Worm (Caenorhabditis elegans) whole organism, L4 larva: ENCODE data around the gene T22F3.7.

ENCODE experiments used
- F10B5.3 ChIP-seq: sonication (generic microtip); optimal IDR thresholded peaks from 2 replicates; lab custom pipeline; 2016; ENCODE audit warnings: mild to moderate bottlenecking, missing genetic modification characterization, missing compliant biosample characterization
- R02D3.7 ChIP-seq: fragments of 150-350 bp; sonication (generic microtip); optimal IDR thresholded peaks from 3 replicates; lab custom pipeline; 2014; ENCODE audit warnings: missing biosample characterization, missing genetic modification characterization
- Y105C5A.15 ChIP-seq: fragments of 200-800 bp; sonication (Bioruptor generic); IDR thresholded peaks from 2 replicates; pipeline ENCODE4 v1.3.6; 2022; ENCODE audit warnings: missing genetic modification characterization, missing compliant biosample characterization
- arid-1 ChIP-seq: fragments of 200-800 bp; sonication (Bioruptor generic); conservative IDR thresholded peaks from 2 replicates; pipeline ENCODE4 v1.3.6; 2022; ENCODE audit warnings: missing genetic modification reagents, missing genetic modification characterization, missing compliant biosample characterization
- ceh-32 ChIP-seq: sonication (generic microtip); optimal IDR thresholded peaks from 2 replicates; lab custom pipeline; 2016; ENCODE audit warnings: mild to moderate bottlenecking, missing genetic modification characterization, missing compliant biosample characterization; ENCODE audit not compliant: poor library complexity
- ceh-82 ChIP-seq: sonication (generic microtip); optimal IDR thresholded peaks from 2 replicates; lab custom pipeline; 2017; ENCODE audit warnings: missing biosample characterization, missing genetic modification characterization
- cey-2 ChIP-seq: sonication (generic microtip); optimal IDR thresholded peaks from 3 replicates; lab custom pipeline; 2017; ENCODE audit warnings: missing genetic modification characterization, mild to moderate bottlenecking, missing compliant biosample characterization, antibody characterized with exemption, borderline replicate concordance; ENCODE audit not compliant: insufficient read depth
- daf-16 ChIP-seq, 3 experiments: sonication (generic microtip); optimal IDR thresholded peaks; 2 replicates each; lab custom pipeline; 2016 to 2017; ENCODE audit warnings: missing genetic modification characterization in 3 of 3, missing genetic modification reagents in 3 of 3, mild to moderate bottlenecking in 2 of 3, missing compliant biosample characterization in 2 of 3, missing biosample characterization in 1 of 3, moderate library complexity in 1 of 3
- daf-8 ChIP-seq: fragments of 200-800 bp; sonication (Bioruptor generic); IDR thresholded peaks from 2 replicates; pipeline ENCODE4 v1.3.6; 2022; ENCODE audit warnings: missing genetic modification characterization, missing compliant biosample characterization
- dmd-6 ChIP-seq: fragments of 200-800 bp; sonication (Bioruptor generic); IDR thresholded peaks from 2 replicates; pipeline ENCODE4 v1.3.6; 2022; ENCODE audit warnings: missing genetic modification reagents, missing genetic modification characterization, missing compliant biosample characterization
- dpl-1 ChIP-seq: fragments of 150-350 bp; optimal IDR thresholded peaks from 2 replicates; lab custom pipeline; 2014; ENCODE audit warnings: missing biosample characterization, missing genetic modification reagents, missing genetic modification characterization
- dve-1 ChIP-seq: sonication (generic microtip); optimal IDR thresholded peaks from 2 replicates; lab custom pipeline; 2017; ENCODE audit warnings: antibody characterized with exemption, mild to moderate bottlenecking, missing genetic modification characterization, missing compliant biosample characterization; ENCODE audit not compliant: insufficient read depth
- hlh-11 ChIP-seq: fragments of 200-800 bp; sonication (Bioruptor generic); optimal IDR thresholded peaks from 2 replicates; lab custom pipeline; 2018; ENCODE audit warnings: mild to moderate bottlenecking, missing genetic modification characterization, missing compliant biosample characterization
- hlh-30 ChIP-seq: sonication (generic microtip); optimal IDR thresholded peaks from 2 replicates; lab custom pipeline; 2017; ENCODE audit warnings: antibody characterized with exemption, mild to moderate bottlenecking, missing genetic modification characterization, missing compliant biosample characterization; ENCODE audit not compliant: insufficient read depth
- lin-13 ChIP-seq: fragments of 150-350 bp; optimal IDR thresholded peaks from 2 replicates; lab custom pipeline; 2014; ENCODE audit warnings: missing biosample characterization, missing genetic modification reagents, missing genetic modification characterization
- lin-29 ChIP-seq: fragments of 200-800 bp; sonication (Bioruptor generic); IDR thresholded peaks from 2 replicates; pipeline ENCODE4 v1.3.6; 2022; ENCODE audit warnings: missing genetic modification reagents, missing genetic modification characterization, missing compliant biosample characterization
- mdl-1 ChIP-seq, 2 experiments: fragments of 150-350 bp in 1 of 2; sonication (generic microtip) in 1 of 2; optimal IDR thresholded peaks; 2 replicates each; lab custom pipeline; 2014 to 2017; ENCODE audit warnings: missing biosample characterization in 2 of 2, missing genetic modification characterization in 2 of 2
- mep-1 ChIP-seq: fragments of 150-350 bp; sonication (generic microtip); optimal IDR thresholded peaks from 3 replicates; lab custom pipeline; 2014; ENCODE audit warnings: missing biosample characterization, missing genetic modification characterization
- mes-2 ChIP-seq: sonication (generic microtip); optimal IDR thresholded peaks from 2 replicates; lab custom pipeline; 2016; ENCODE audit warnings: missing genotype, mild to moderate bottlenecking, missing genetic modification characterization, missing compliant biosample characterization; ENCODE audit not compliant: poor library complexity, severe bottlenecking
- mxl-2 ChIP-seq: fragments of 200-800 bp; sonication (Bioruptor generic); conservative IDR thresholded peaks from 2 replicates; pipeline ENCODE4 v1.3.6; 2022; ENCODE audit warnings: missing genetic modification reagents, missing genetic modification characterization, missing compliant biosample characterization
- mxl-3 ChIP-seq: fragments of 200-800 bp; sonication (Bioruptor generic); optimal IDR thresholded peaks from 2 replicates; lab custom pipeline; 2018; ENCODE audit warnings: mild to moderate bottlenecking, missing genetic modification characterization, missing compliant biosample characterization
- nhr-10 ChIP-seq: fragments of 150-350 bp; optimal IDR thresholded peaks from 2 replicates; lab custom pipeline; 2014; ENCODE audit warnings: missing biosample characterization, missing genetic modification characterization
- nhr-111 ChIP-seq: fragments of 200-800 bp; sonication (Bioruptor generic); optimal IDR thresholded peaks from 2 replicates; lab custom pipeline; 2018; ENCODE audit warnings: mild to moderate bottlenecking, missing genetic modification characterization, missing compliant biosample characterization
- nhr-28 ChIP-seq: fragments of 150-350 bp; optimal IDR thresholded peaks from 2 replicates; lab custom pipeline; 2014; ENCODE audit warnings: missing biosample characterization, missing genetic modification characterization
- nhr-48 ChIP-seq: sonication (generic microtip); optimal IDR thresholded peaks from 2 replicates; lab custom pipeline; 2016; ENCODE audit warnings: mild to moderate bottlenecking, missing genetic modification characterization, missing compliant biosample characterization
- nhr-77 ChIP-seq: fragments of 150-350 bp; optimal IDR thresholded peaks from 2 replicates; lab custom pipeline; 2014; ENCODE audit warnings: missing biosample characterization, missing genetic modification characterization
- php-3 ChIP-seq: fragments of 200-800 bp; sonication (Bioruptor generic); IDR thresholded peaks from 2 replicates; pipeline ENCODE4 v1.3.6; 2022; ENCODE audit warnings: missing genetic modification reagents, missing genetic modification characterization, missing compliant biosample characterization
- rbr-2 ChIP-seq: sonication (generic microtip); optimal IDR thresholded peaks from 2 replicates; lab custom pipeline; 2016; ENCODE audit warnings: missing genotype, missing genetic modification characterization, missing compliant biosample characterization
- sdz-12 ChIP-seq: fragments of 200-800 bp; sonication (Bioruptor generic); optimal IDR thresholded peaks from 2 replicates; lab custom pipeline; 2018; ENCODE audit warnings: mild to moderate bottlenecking, missing genetic modification characterization, missing compliant biosample characterization
- skn-1 ChIP-seq: fragments of 150-350 bp; optimal IDR thresholded peaks from 2 replicates; lab custom pipeline; 2014; ENCODE audit warnings: missing biosample characterization, missing genetic modification characterization
- snpc-1.2 ChIP-seq: fragments of 200-800 bp; sonication (Bioruptor generic); IDR thresholded peaks from 2 replicates; pipeline ENCODE4 v1.3.6; 2022; ENCODE audit warnings: missing genetic modification reagents, missing genetic modification characterization, missing compliant biosample characterization
- unc-130 ChIP-seq: sonication (generic microtip); optimal IDR thresholded peaks from 2 replicates; lab custom pipeline; 2016; ENCODE audit warnings: missing genetic modification reagents, missing genetic modification characterization, missing compliant biosample characterization
- unc-62 ChIP-seq, 3 experiments: fragments of 150-350 bp in 1 of 3; sonication (generic microtip); optimal IDR thresholded peaks in 2 of 3; peaks in 1 of 3; 1 replicate in 1 of 3; 2 replicates in 2 of 3; lab custom pipeline; 2014 to 2017; ENCODE audit warnings: missing biosample characterization in 3 of 3, missing genetic modification characterization in 3 of 3, missing genetic modification reagents in 3 of 3, missing genotype in 1 of 3
- zag-1 ChIP-seq: fragments of 150-350 bp; optimal IDR thresholded peaks from 2 replicates; lab custom pipeline; 2014; ENCODE audit warnings: missing biosample characterization, missing genetic modification characterization
- zip-11 ChIP-seq: fragments of 200-800 bp; sonication (Bioruptor generic); IDR thresholded peaks from 2 replicates; pipeline ENCODE4 v1.3.6; 2022; ENCODE audit warnings: missing genetic modification characterization, missing compliant biosample characterization
- zip-2 ChIP-seq: fragments of 150-350 bp; optimal IDR thresholded peaks from 2 replicates; lab custom pipeline; 2014; ENCODE audit warnings: missing biosample characterization, missing genetic modification characterization
- ztf-7 ChIP-seq: fragments of 150-350 bp; optimal IDR thresholded peaks from 2 replicates; lab custom pipeline; 2014; ENCODE audit warnings: missing biosample characterization, missing genetic modification characterization

The T22F3.7 gene

DNA sequence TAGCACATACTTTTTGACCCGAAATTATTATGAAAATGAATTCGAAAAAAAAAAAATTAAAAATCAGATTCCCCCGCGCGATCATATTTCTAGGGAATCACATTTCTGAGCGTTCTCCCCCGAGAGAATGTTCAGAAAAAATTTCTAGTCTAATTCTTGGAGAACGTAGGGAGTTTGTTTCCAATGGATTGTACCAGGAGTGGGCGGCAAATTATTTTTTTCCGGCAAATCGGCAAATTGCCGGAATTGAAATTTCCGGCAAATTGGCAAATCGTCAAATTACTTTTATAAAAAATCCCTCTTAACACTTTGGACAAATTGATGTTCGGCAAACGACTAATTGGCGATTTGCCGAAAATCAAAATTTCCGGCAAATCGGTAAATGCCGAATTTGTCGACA lies 11.2 kb upstream of the T22F3.7 start, which contains the start of gene T22F3.10 (continued):
- no peak for TF ChIP-seq zag-1 (tag; lab: Kevin White, UChicago)
- TF ChIP-seq R02D3.7 (tag; lab: Kevin White, UChicago) = no peak
- TF ChIP-seq Y105C5A.15 (GFP tag; lab: Robert Waterston, UW) = no peak
- no peak for TF ChIP-seq nhr-111 (GFP tag; lab: Kevin White, UChicago)
- no peak for TF ChIP-seq skn-1 (tag; lab: Kevin White, UChicago)
- no peak for TF ChIP-seq mxl-2 (GFP tag; lab: Robert Waterston, UW)

DNA sequence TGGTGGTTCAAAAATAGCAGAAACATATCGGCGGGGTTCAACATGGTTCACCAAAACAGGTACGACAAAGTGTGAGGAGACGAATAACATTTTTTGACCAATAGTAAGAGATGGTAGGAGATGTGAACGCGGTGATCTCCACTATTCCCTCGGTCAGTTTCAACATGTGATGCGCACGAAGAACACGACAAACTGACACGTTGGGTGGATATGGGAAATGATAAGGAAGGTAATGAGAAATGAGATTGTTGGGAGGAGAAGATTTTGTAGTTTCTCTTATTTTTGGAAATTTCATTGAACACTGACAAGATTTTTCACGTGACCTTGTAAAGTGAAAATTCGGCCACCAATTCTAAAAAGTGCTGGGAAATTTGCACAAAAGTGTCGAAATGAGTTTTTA lies 10.2 kb upstream of the T22F3.7 start:
- peak; percentile 93 for TF ChIP-seq nhr-28 (tag; lab: Kevin White, UChicago)
- TF ChIP-seq dmd-6 (GFP tag; lab: Robert Waterston, UW) = peak; percentile 64
- no peak for TF ChIP-seq sdz-12 (GFP tag; lab: Kevin White, UChicago)
- TF ChIP-seq dve-1 (tag; lab: Kevin White, UChicago) = no peak
- no peak for TF ChIP-seq lin-13 (GFP tag; lab: Kevin White, UChicago)
- TF ChIP-seq mdl-1 (tag; optimal IDR thresholded peaks at IDR 0.05; lab: Kevin White, UChicago) = peak in 1 of 2 experiments; percentile 40
- TF ChIP-seq hlh-30 = peak; percentile 35
- TF ChIP-seq mxl-3 = peak; percentile 81
- TF ChIP-seq, all 104 proteins: peak for 5

- no peak for TF ChIP-seq nhr-10
- TF ChIP-seq mep-1 (tag; lab: Kevin White, UChicago) = no peak
- TF ChIP-seq dpl-1 = no peak
- TF ChIP-seq snpc-1.2 = no peak
- TF ChIP-seq lin-29 (GFP tag; lab: Robert Waterston, UW) = no peak
- no peak for TF ChIP-seq unc-130 (GFP tag; lab: Kevin White, UChicago)
- no peak for TF ChIP-seq R02D3.7 (tag; lab: Kevin White, UChicago)
- TF ChIP-seq zip-2 (tag; lab: Kevin White, UChicago) = no peak
- TF ChIP-seq zip-11 = no peak
- TF ChIP-seq nhr-28 (tag; lab: Kevin White, UChicago) = peak; percentile 80
- no peak for TF ChIP-seq rbr-2
- TF ChIP-seq hlh-30 = peak; percentile 7
- TF ChIP-seq nhr-48 (tag; lab: Kevin White, UChicago) = no peak
- TF ChIP-seq daf-8 (GFP tag; lab: Robert Waterston, UW) = no peak
- TF ChIP-seq unc-62 (GFP tag; optimal IDR thresholded peaks at IDR 0.05 in 1 of 2; lab: Kevin White, UChicago) = no peak
- TF ChIP-seq unc-62 (tag; optimal IDR thresholded peaks at IDR 0.05; lab: Kevin White, UChicago) = no peak
- no peak for TF ChIP-seq cey-2 (tag; lab: Kevin White, UChicago)
These were observed 5.9 kb upstream of the T22F3.7 start for ce11 chrV:3606391-3606790.

- TF ChIP-seq php-3 = no peak
- no peak for TF ChIP-seq dmd-6 (GFP tag; lab: Robert Waterston, UW)
- TF ChIP-seq F10B5.3 (tag; lab: Kevin White, UChicago) = no peak
- no peak for TF ChIP-seq arid-1
- no peak for TF ChIP-seq daf-16 (GFP tag; optimal IDR thresholded peaks at IDR 0.05; lab: Kevin White, UChicago)
- no peak for TF ChIP-seq daf-16 (tag; optimal IDR thresholded peaks at IDR 0.05; lab: Kevin White, UChicago)
- TF ChIP-seq hlh-11 (tag; lab: Kevin White, UChicago) = no peak
- no peak for TF ChIP-seq R02D3.7 (tag; lab: Kevin White, UChicago)
- TF ChIP-seq mes-2 = no peak
- no peak for TF ChIP-seq nhr-77 (tag; lab: Kevin White, UChicago)
- TF ChIP-seq ztf-7 (tag; lab: Kevin White, UChicago) = no peak
- TF ChIP-seq ceh-82 (tag; lab: Kevin White, UChicago) = no peak
- TF ChIP-seq ceh-32 (tag; lab: Kevin White, UChicago) = no peak
- no peak for TF ChIP-seq mep-1 (tag; lab: Kevin White, UChicago)
- no peak for TF ChIP-seq mxl-3
- no peak for TF ChIP-seq nhr-48 (tag; lab: Kevin White, UChicago)
- TF ChIP-seq, all 104 proteins: peak for 0
These were observed 4.9 kb upstream of the T22F3.7 start, which contains the start of gene T22F3.8 for ce11 chrV:3605325-3605724. Gene T22F3.8 (minus strand): TSS chrV:3605425.
